Fruit fly (Drosophila melanogaster) whole organism, adult: Measurements from ENCODE around the gene Veneno.
A peak's percentile ranks its signal among the peaks of the same experiment; 100 is the strongest.

ENCODE experiments used
- CG11617 ChIP-seq: fragments of 200-800 bp; sonication (Bioruptor generic); optimal IDR thresholded peaks from 2 replicates; lab custom pipeline; 2017; ENCODE audit warnings: mild to moderate bottlenecking, missing biosample characterization, missing genetic modification reagents, missing genetic modification characterization
- CG12768 ChIP-seq: fragments of 200-800 bp; sonication (Bioruptor generic); optimal IDR thresholded peaks from 2 replicates; lab custom pipeline; 2017; ENCODE audit warnings: missing biosample characterization, missing genetic modification characterization, mild to moderate bottlenecking, moderate library complexity, missing genetic modification reagents
- CG14711 ChIP-seq: fragments of 200-800 bp; sonication (Bioruptor generic); optimal IDR thresholded peaks from 2 replicates; lab custom pipeline; 2018; ENCODE audit warnings: missing biosample characterization, mild to moderate bottlenecking, missing genetic modification characterization, moderate library complexity
- CG1620 ChIP-seq: fragments of 200-800 bp; sonication (Bioruptor generic); optimal IDR thresholded peaks from 2 replicates; lab custom pipeline; 2016; ENCODE audit warnings: missing biosample characterization, missing genetic modification characterization
- CG33017 ChIP-seq: fragments of 200-800 bp; sonication (Bioruptor generic); optimal IDR thresholded peaks from 2 replicates; lab custom pipeline; 2018; ENCODE audit warnings: missing biosample characterization, mild to moderate bottlenecking, missing genetic modification characterization, moderate library complexity
- CG5204 ChIP-seq: fragments of 200-800 bp; sonication (Bioruptor generic); optimal IDR thresholded peaks from 2 replicates; lab custom pipeline; 2016; ENCODE audit warnings: missing biosample characterization, missing genetic modification characterization
- CG7045 ChIP-seq: fragments of 200-800 bp; sonication (Bioruptor generic); optimal IDR thresholded peaks from 2 replicates; lab custom pipeline; 2017; ENCODE audit warnings: missing biosample characterization, mild to moderate bottlenecking, missing genetic modification characterization
- CG7101 ChIP-seq: fragments of 200-800 bp; sonication (Bioruptor generic); optimal IDR thresholded peaks from 2 replicates; lab custom pipeline; 2018; ENCODE audit warnings: missing biosample characterization, mild to moderate bottlenecking, missing genetic modification characterization, moderate library complexity
- Clk ChIP-seq: fragments of 200-800 bp; sonication (Bioruptor generic); optimal IDR thresholded peaks from 2 replicates; lab custom pipeline; 2017; ENCODE audit warnings: missing biosample characterization, missing genetic modification characterization
- Crg-1 ChIP-seq: fragments of 200-800 bp; sonication (Bioruptor generic); optimal IDR thresholded peaks from 2 replicates; lab custom pipeline; 2016; ENCODE audit warnings: missing biosample characterization, missing genetic modification characterization
- Hr96 ChIP-seq: fragments of 200-800 bp; sonication (Bioruptor generic); optimal IDR thresholded peaks from 2 replicates; lab custom pipeline; 2016; ENCODE audit warnings: missing biosample characterization, missing genetic modification characterization
- Mnt ChIP-seq: fragments of 200-800 bp; sonication (Bioruptor generic); optimal IDR thresholded peaks from 2 replicates; lab custom pipeline; 2016; ENCODE audit warnings: missing biosample characterization, mild to moderate bottlenecking, missing genetic modification characterization
- bab1 ChIP-seq: fragments of 200-800 bp; sonication (Bioruptor generic); optimal IDR thresholded peaks from 3 replicates; lab custom pipeline; 2019; ENCODE audit warnings: missing biosample characterization, mild to moderate bottlenecking, missing genetic modification characterization, moderate library complexity
- cic ChIP-seq: fragments of 200-800 bp; sonication (Bioruptor generic); optimal IDR thresholded peaks from 2 replicates; lab custom pipeline; 2017; ENCODE audit warnings: missing biosample characterization, mild to moderate bottlenecking, missing genetic modification characterization, moderate library complexity
- cnc ChIP-seq, 2 experiments: fragments of >200 bp; optimal IDR thresholded peaks; 2 replicates each; lab custom pipeline; 2017
- kay ChIP-seq: fragments of 200-800 bp; sonication (Bioruptor generic); peaks from one replicate; lab custom pipeline; 2016; ENCODE audit warnings: missing biosample characterization, missing genetic modification characterization, borderline replicate concordance
- ovo ChIP-seq: fragments of 200-800 bp; sonication (Bioruptor generic); optimal IDR thresholded peaks from 2 replicates; lab custom pipeline; 2016; ENCODE audit warnings: missing biosample characterization, missing genetic modification characterization
- pad ChIP-seq: fragments of 200-800 bp; sonication (Bioruptor generic); optimal IDR thresholded peaks from 3 replicates; lab custom pipeline; 2017; ENCODE audit warnings: missing biosample characterization, missing genetic modification characterization, mild to moderate bottlenecking, moderate library complexity, missing genetic modification reagents
- tj ChIP-seq: fragments of 200-800 bp; sonication (Bioruptor generic); optimal IDR thresholded peaks from 3 replicates; lab custom pipeline; 2017; ENCODE audit warnings: missing biosample characterization, mild to moderate bottlenecking, missing genetic modification characterization, moderate library complexity
- toe ChIP-seq: fragments of 200-800 bp; sonication (Bioruptor generic); optimal IDR thresholded peaks from 2 replicates; lab custom pipeline; 2016; ENCODE audit warnings: missing biosample characterization, missing genetic modification characterization

Gene Veneno

dm6 chr3R:8349106-8349448, 13.3 kb downstream of the Veneno start:
- TF ChIP-seq Crg-1 (GFP tag; lab: Kevin White, UChicago) (no peak), CG5204 (GFP tag; lab: Kevin White, UChicago) (no peak), CG14711 (tag; lab: Kevin White, UChicago) (no peak), toe (GFP tag; lab: Kevin White, UChicago) (no peak), kay (no peak), CG7101 (tag; lab: Kevin White, UChicago) (no peak), Hr96 (GFP tag; lab: Kevin White, UChicago) (no peak), bab1 (no peak), Clk (GFP tag; lab: Kevin White, UChicago) (no peak), tj (no peak), ovo (GFP tag; lab: Kevin White, UChicago) (no peak), CG7045 (no peak), CG12768 (GFP tag; lab: Kevin White, UChicago) (no peak), CG33017 (tag; lab: Kevin White, UChicago) (no peak), CG11617 (no peak), cnc (optimal IDR thresholded peaks at IDR 0.05; lab: Kevin White, UChicago) (no peak), CG1620 (GFP tag; lab: Kevin White, UChicago) (no peak), Mnt (GFP tag; lab: Kevin White, UChicago) (no peak)

dm6 chr3R:8347835-8348234, 14.5 kb downstream of the Veneno start:
- TF ChIP-seq CG12768 (GFP tag; lab: Kevin White, UChicago), result no peak
- TF ChIP-seq Crg-1 (GFP tag; lab: Kevin White, UChicago), result no peak
- TF ChIP-seq Clk (GFP tag; lab: Kevin White, UChicago), result no peak
- TF ChIP-seq CG33017 (tag; lab: Kevin White, UChicago), result no peak
- TF ChIP-seq ovo (GFP tag; lab: Kevin White, UChicago), result no peak
- no peak for TF ChIP-seq CG11617
- TF ChIP-seq tj, result no peak
- TF ChIP-seq cic (GFP tag; lab: Kevin White, UChicago), result no peak
- TF ChIP-seq Hr96 (GFP tag; lab: Kevin White, UChicago), result no peak

- TF ChIP-seq cnc (optimal IDR thresholded peaks at IDR 0.05; lab: Kevin White, UChicago), result no peak
These were observed 15.1 kb downstream of the Veneno start, which contains the start of gene CG7352 for dm6 chr3R:8347279-8347678. TSS of gene CG7352 (plus strand) at chr3R:8347579.

dm6 chr3R:8344174-8344573, 18.2 kb downstream of the Veneno start, which contains the start of gene DppIII:
TSS of gene DppIII (plus strand) at chr3R:8344400.
- TF ChIP-seq CG12768 (GFP tag; lab: Kevin White, UChicago) (no peak), cnc (optimal IDR thresholded peaks at IDR 0.05; lab: Kevin White, UChicago) (peak in 1 of 2 experiments; percentile 40), CG11617 (no peak)

- TF ChIP-seq CG7045 (no peak), bab1 (no peak), pad (GFP tag; lab: Kevin White, UChicago) (no peak), Mnt (GFP tag; lab: Kevin White, UChicago) (no peak), Hr96 (GFP tag; lab: Kevin White, UChicago) (no peak), CG14711 (tag; lab: Kevin White, UChicago) (no peak), cnc (optimal IDR thresholded peaks at IDR 0.05; lab: Kevin White, UChicago) (no peak), CG5204 (GFP tag; lab: Kevin White, UChicago) (no peak), toe (GFP tag; lab: Kevin White, UChicago) (no peak), tj (no peak), ovo (GFP tag; lab: Kevin White, UChicago) (no peak)
These were observed 19.1 kb downstream of the Veneno start, which contains the start of the genes PNKP and COX7AL for dm6 chr3R:8343251-8343744. TSS of gene PNKP (minus strand) at chr3R:8343516. TSS of gene COX7AL (plus strand) at chr3R:8343669.

- TF ChIP-seq tj, result peak; percentile 23
- peak; percentile 1 for TF ChIP-seq CG7101 (tag; lab: Kevin White, UChicago)
- no peak for TF ChIP-seq Hr96 (GFP tag; lab: Kevin White, UChicago)
- peak; percentile 16 for TF ChIP-seq CG14711 (tag; lab: Kevin White, UChicago)
- peak; percentile 8 for TF ChIP-seq bab1
- TF ChIP-seq Crg-1 (GFP tag; lab: Kevin White, UChicago), result peak; percentile 20
- TF ChIP-seq kay, result no peak
- no peak for TF ChIP-seq cic (GFP tag; lab: Kevin White, UChicago)
- TF ChIP-seq CG5204 (GFP tag; lab: Kevin White, UChicago), result no peak
These were observed 21.6 kb downstream of the Veneno start, which contains the start of the genes COX7A and Arl2 for dm6 chr3R:8340675-8341275. TSS of gene COX7A (minus strand) at chr3R:8341043. TSS of gene Arl2 (plus strand) at chr3R:8341100.

- TF ChIP-seq CG7101 (tag; lab: Kevin White, UChicago) (no peak), tj (no peak), CG1620 (GFP tag; lab: Kevin White, UChicago) (no peak), pad (GFP tag; lab: Kevin White, UChicago) (no peak), toe (GFP tag; lab: Kevin White, UChicago) (no peak), CG12768 (GFP tag; lab: Kevin White, UChicago) (no peak), cic (GFP tag; lab: Kevin White, UChicago) (no peak), cnc (optimal IDR thresholded peaks at IDR 0.05; lab: Kevin White, UChicago) (no peak), Crg-1 (GFP tag; lab: Kevin White, UChicago) (no peak), Hr96 (GFP tag; lab: Kevin White, UChicago) (no peak), ovo (GFP tag; lab: Kevin White, UChicago) (no peak), bab1 (no peak), Mnt (GFP tag; lab: Kevin White, UChicago) (no peak), CG11617 (no peak), CG7045 (no peak), CG33017 (tag; lab: Kevin White, UChicago) (no peak)
These were observed 26.3 kb downstream of the Veneno start for dm6 chr3R:8336012-8336567.
